Fruit fly (Drosophila melanogaster) whole organism, prepupa: Measurements from ENCODE around the gene Cht7.
A peak's percentile ranks its signal among the peaks of the same experiment; 100 is the strongest.

Source experiments
- CG10631 ChIP-seq: fragments of 200-800 bp; sonication (Bioruptor generic); optimal IDR thresholded peaks from 2 replicates; lab custom pipeline; 2016; ENCODE audit warnings: missing biosample characterization, missing genetic modification characterization
- CG11294 ChIP-seq: fragments of 200-800 bp; sonication (Bioruptor generic); IDR thresholded peaks from 2 replicates; pipeline ENCODE4 v1.3.6; 2022; ENCODE audit warnings: missing biosample characterization, missing genetic modification characterization
- CG11762 ChIP-seq: fragments of 200-800 bp; sonication (Bioruptor generic); optimal IDR thresholded peaks from 3 replicates; lab custom pipeline; 2016; ENCODE audit warnings: missing biosample characterization, missing genetic modification characterization; ENCODE audit not compliant: insufficient read depth
- CG11902 ChIP-seq: fragments of 200-800 bp; sonication (Bioruptor generic); optimal IDR thresholded peaks from 3 replicates; lab custom pipeline; 2016; ENCODE audit warnings: missing biosample characterization, missing genetic modification characterization
- CG1621 ChIP-seq: fragments of 200-800 bp; sonication (Bioruptor generic); optimal IDR thresholded peaks from 3 replicates; lab custom pipeline; 2018; ENCODE audit warnings: missing biosample characterization, mild to moderate bottlenecking, missing genetic modification characterization
- CG31627 ChIP-seq: fragments of 200-800 bp; sonication (Bioruptor generic); optimal IDR thresholded peaks from 3 replicates; lab custom pipeline; 2016; ENCODE audit warnings: missing biosample characterization, missing genetic modification characterization
- CG34406 ChIP-seq: fragments of 200-800 bp; sonication (Bioruptor generic); optimal IDR thresholded peaks from 3 replicates; lab custom pipeline; 2016; ENCODE audit warnings: missing biosample characterization, missing genetic modification characterization
- CG3919 ChIP-seq: fragments of 200-800 bp; sonication (Bioruptor generic); optimal IDR thresholded peaks from 3 replicates; lab custom pipeline; 2016; ENCODE audit warnings: missing biosample characterization, missing genetic modification characterization
- CG6792 ChIP-seq: fragments of 200-800 bp; sonication (Bioruptor generic); optimal IDR thresholded peaks from 3 replicates; lab custom pipeline; 2016; ENCODE audit warnings: missing biosample characterization, missing genetic modification characterization
- CG8119 ChIP-seq: fragments of 200-800 bp; sonication (Bioruptor generic); IDR thresholded peaks from 3 replicates; pipeline ENCODE4 v1.3.6; 2022; ENCODE audit warnings: missing biosample characterization, missing genetic modification characterization
- CG9139 ChIP-seq: fragments of 200-800 bp; sonication (Bioruptor generic); optimal IDR thresholded peaks from 3 replicates; lab custom pipeline; 2017; ENCODE audit warnings: missing biosample characterization, mild to moderate bottlenecking, missing genetic modification characterization
- Eip75B ChIP-seq: fragments of 200-800 bp; sonication (Bioruptor generic); optimal IDR thresholded peaks from 3 replicates; lab custom pipeline; 2016; ENCODE audit warnings: missing biosample characterization, missing genetic modification characterization
- Eip78C ChIP-seq: fragments of 200-800 bp; sonication (Bioruptor generic); peaks from one replicate; lab custom pipeline; 2016; ENCODE audit warnings: missing biosample characterization, missing genetic modification characterization
- Eip93F ChIP-seq: fragments of 200-800 bp; sonication (Bioruptor generic); optimal IDR thresholded peaks from 2 replicates; lab custom pipeline; 2016; ENCODE audit warnings: missing biosample characterization, mild to moderate bottlenecking, missing genetic modification characterization
- Hr39 ChIP-seq: fragments of 200-800 bp; sonication (Bioruptor generic); optimal IDR thresholded peaks from 2 replicates; lab custom pipeline; 2016; ENCODE audit warnings: missing biosample characterization, missing genetic modification characterization
- Hr4 ChIP-seq: fragments of 200-800 bp; sonication (Bioruptor generic); optimal IDR thresholded peaks from 3 replicates; lab custom pipeline; 2016; ENCODE audit warnings: missing biosample characterization, missing genetic modification characterization
- Lpt ChIP-seq: fragments of 200-800 bp; sonication (Bioruptor generic); optimal IDR thresholded peaks from 3 replicates; lab custom pipeline; 2016; ENCODE audit warnings: missing biosample characterization, missing genetic modification characterization
- Met ChIP-seq: fragments of 200-800 bp; sonication (Bioruptor generic); optimal IDR thresholded peaks from 3 replicates; lab custom pipeline; 2016; ENCODE audit warnings: missing biosample characterization, missing genetic modification characterization
- Smox ChIP-seq: fragments of 200-800 bp; sonication (Bioruptor generic); optimal IDR thresholded peaks from 3 replicates; lab custom pipeline; 2016; ENCODE audit warnings: missing biosample characterization, missing genetic modification characterization
- Sox102F ChIP-seq: fragments of 200-800 bp; sonication (Bioruptor generic); optimal IDR thresholded peaks from 2 replicates; lab custom pipeline; 2016; ENCODE audit warnings: missing biosample characterization, mild to moderate bottlenecking, missing genetic modification characterization
- Sox14 ChIP-seq: fragments of 200-800 bp; sonication (Bioruptor generic); optimal IDR thresholded peaks from 3 replicates; lab custom pipeline; 2016; ENCODE audit warnings: missing biosample characterization, missing genetic modification characterization
- achi ChIP-seq: fragments of 200-800 bp; sonication (Bioruptor generic); optimal IDR thresholded peaks from 3 replicates; lab custom pipeline; 2016; ENCODE audit warnings: missing biosample characterization, missing genetic modification characterization
- acj6 ChIP-seq: fragments of 200-800 bp; sonication (Bioruptor generic); optimal IDR thresholded peaks from 3 replicates; lab custom pipeline; 2016; ENCODE audit warnings: missing biosample characterization, missing genetic modification characterization
- cyc ChIP-seq: fragments of 200-800 bp; sonication (Bioruptor generic); optimal IDR thresholded peaks from 3 replicates; lab custom pipeline; 2016; ENCODE audit warnings: missing biosample characterization, missing genetic modification characterization
- dsx ChIP-seq: fragments of 200-800 bp; optimal IDR thresholded peaks from 3 replicates; lab custom pipeline; 2019; ENCODE audit warnings: missing biosample characterization, mild to moderate bottlenecking, missing genetic modification characterization, moderate library complexity; ENCODE audit not compliant: poor library complexity, severe bottlenecking
- eg ChIP-seq: fragments of 200-800 bp; sonication (Bioruptor generic); IDR thresholded peaks from 3 replicates; pipeline ENCODE4 v1.3.6; 2022; ENCODE audit warnings: missing biosample characterization, missing genetic modification characterization
- esn ChIP-seq: fragments of 200-800 bp; sonication (Bioruptor generic); optimal IDR thresholded peaks from 2 replicates; lab custom pipeline; 2016; ENCODE audit warnings: missing biosample characterization, mild to moderate bottlenecking, missing genetic modification characterization, moderate library complexity
- fd59A ChIP-seq: fragments of 200-800 bp; sonication (Bioruptor generic); optimal IDR thresholded peaks from 2 replicates; lab custom pipeline; 2017; ENCODE audit warnings: missing biosample characterization, mild to moderate bottlenecking, missing genetic modification characterization, missing genetic modification reagents
- fd85E ChIP-seq: fragments of 200-800 bp; sonication (Bioruptor generic); optimal IDR thresholded peaks from 3 replicates; lab custom pipeline; 2016; ENCODE audit warnings: missing biosample characterization, missing genetic modification characterization
- net ChIP-seq: fragments of 200-800 bp; sonication (Bioruptor generic); optimal IDR thresholded peaks from 3 replicates; lab custom pipeline; 2016; ENCODE audit warnings: missing biosample characterization, missing genetic modification characterization
- pdm3 ChIP-seq: fragments of 200-800 bp; sonication (Bioruptor generic); optimal IDR thresholded peaks from 3 replicates; lab custom pipeline; 2016; ENCODE audit warnings: missing biosample characterization, missing genetic modification characterization
- salr ChIP-seq, 2 experiments: fragments of 200-800 bp; sonication (Bioruptor generic); optimal IDR thresholded peaks; 3 replicates each; lab custom pipeline; 2016 to 2018; ENCODE audit warnings: missing biosample characterization in 2 of 2, missing genetic modification characterization in 2 of 2, mild to moderate bottlenecking in 1 of 2
- ss ChIP-seq, 2 experiments: fragments of 200-800 bp; sonication (Bioruptor generic); optimal IDR thresholded peaks; 2 replicates in 1 of 2; 3 replicates in 1 of 2; lab custom pipeline; 2017 to 2018; ENCODE audit warnings: mild to moderate bottlenecking in 2 of 2, missing biosample characterization in 2 of 2, missing genetic modification characterization in 2 of 2, moderate library complexity in 1 of 2
- svp ChIP-seq: fragments of 200-800 bp; sonication (Bioruptor generic); peaks from one replicate; lab custom pipeline; 2016; ENCODE audit warnings: missing biosample characterization, missing genetic modification characterization
- topi ChIP-seq: fragments of 200-800 bp; sonication (Bioruptor generic); optimal IDR thresholded peaks from 3 replicates; lab custom pipeline; 2016; ENCODE audit warnings: missing biosample characterization, missing genetic modification characterization
- vri ChIP-seq: fragments of 200-800 bp; sonication (Bioruptor generic); optimal IDR thresholded peaks from 3 replicates; lab custom pipeline; 2016; ENCODE audit warnings: missing biosample characterization, mild to moderate bottlenecking, missing genetic modification characterization

The Cht7 gene

dm6 chr3L:3124939-3125648, 18.3 kb upstream of the Cht7 start:
- TF ChIP-seq dsx (GFP tag; lab: Kevin White, UChicago) (peak; percentile 98), CG1621 (tag; lab: Kevin White, UChicago) (no peak), ss (GFP tag; optimal IDR thresholded peaks at IDR 0.05; lab: Kevin White, UChicago) (peak in 1 of 2 experiments; percentile 50), net (GFP tag; lab: Kevin White, UChicago) (peak; percentile 15), esn (no peak), Eip75B (GFP tag; lab: Kevin White, UChicago) (peak; percentile 5), svp (GFP tag; lab: Kevin White, UChicago) (peak; percentile 95)

- TF ChIP-seq fd59A (GFP tag; lab: Kevin White, UChicago), result no peak
- TF ChIP-seq Sox14 (GFP tag; lab: Kevin White, UChicago), result peak; percentile 29
- peak; percentile 12 for TF ChIP-seq CG31627 (GFP tag; lab: Kevin White, UChicago)
- TF ChIP-seq CG10631 (GFP tag; lab: Kevin White, UChicago), result no peak
- TF ChIP-seq achi (GFP tag; lab: Kevin White, UChicago), result peak; percentile 7
- no peak for TF ChIP-seq CG34406 (GFP tag; lab: Kevin White, UChicago)
- peak; percentile 17 for TF ChIP-seq cyc (GFP tag; lab: Kevin White, UChicago)
- peak; percentile 23 for TF ChIP-seq esn
- peak; percentile 18 for TF ChIP-seq Eip93F (GFP tag; lab: Kevin White, UChicago)
- TF ChIP-seq Smox (GFP tag; lab: Kevin White, UChicago), result peak; percentile 4
- TF ChIP-seq, all 60 proteins: peak for 7
Observed at dm6 chr3L:3124519-3124918, 17.8 kb upstream of the Cht7 start.

- TF ChIP-seq pdm3 (no peak), CG6792 (GFP tag; lab: Kevin White, UChicago) (no peak), dsx (GFP tag; lab: Kevin White, UChicago) (peak; percentile 38), Sox14 (GFP tag; lab: Kevin White, UChicago) (peak; percentile 92), CG9139 (GFP tag; lab: Kevin White, UChicago) (no peak), Hr39 (no peak), CG11294 (GFP tag; lab: Robert Waterston, UW) (no peak), acj6 (GFP tag; lab: Kevin White, UChicago) (no peak), Lpt (GFP tag; lab: Kevin White, UChicago) (no peak), cyc (GFP tag; lab: Kevin White, UChicago) (no peak), fd85E (GFP tag; lab: Kevin White, UChicago) (no peak), CG1621 (tag; lab: Kevin White, UChicago) (no peak), Eip78C (GFP tag; lab: Kevin White, UChicago) (peak; percentile 56), salr (GFP tag; optimal IDR thresholded peaks at IDR 0.05; lab: Kevin White, UChicago) (no peak), svp (GFP tag; lab: Kevin White, UChicago) (peak; percentile 46), eg (GFP tag; lab: Robert Waterston, UW) (no peak), fd59A (GFP tag; lab: Kevin White, UChicago) (no peak), Sox102F (GFP tag; lab: Kevin White, UChicago) (no peak), CG8119 (GFP tag; lab: Robert Waterston, UW) (no peak), CG11762 (no peak), vri (GFP tag; lab: Kevin White, UChicago) (no peak), CG3919 (GFP tag; lab: Kevin White, UChicago) (no peak), Eip75B (GFP tag; lab: Kevin White, UChicago) (no peak), Met (GFP tag; lab: Kevin White, UChicago) (no peak), CG11902 (GFP tag; lab: Kevin White, UChicago) (no peak), esn (no peak), Smox (GFP tag; lab: Kevin White, UChicago) (no peak), Hr4 (GFP tag; lab: Kevin White, UChicago) (no peak), topi (GFP tag; lab: Kevin White, UChicago) (no peak)
Observed at dm6 chr3L:3122688-3123316, 16.0 kb upstream of the Cht7 start.
